Fruit fly (Drosophila melanogaster) whole organism, embryonic: Measurements from ENCODE around the gene Lst8.
A peak's percentile ranks its signal among the peaks of the same experiment; 100 is the strongest.

ENCODE experiments used
- Ada2b ChIP-seq: fragments of 200-800 bp; sonication (Bioruptor generic); IDR thresholded peaks from 2 replicates; pipeline ENCODE4 v1.3.6; 2022; ENCODE audit warnings: missing biosample characterization, missing genetic modification characterization
- B-H1 ChIP-seq: fragments of 200-800 bp; sonication (Bioruptor generic); IDR thresholded peaks from 3 replicates; pipeline ENCODE4 v1.3.6; 2022; ENCODE audit warnings: missing biosample characterization, missing genetic modification characterization
- CG10209 ChIP-seq: fragments of 200-800 bp; sonication (Bioruptor generic); optimal IDR thresholded peaks from 3 replicates; lab custom pipeline; 2017; ENCODE audit warnings: missing biosample characterization, mild to moderate bottlenecking, missing genetic modification characterization, missing genetic modification reagents
- CG13894 ChIP-seq: fragments of 200-800 bp; sonication (Bioruptor generic); optimal IDR thresholded peaks from 3 replicates; lab custom pipeline; 2018; ENCODE audit warnings: missing biosample characterization, mild to moderate bottlenecking, missing genetic modification characterization, moderate library complexity
- CG15269 ChIP-seq: fragments of 200-800 bp; sonication (Bioruptor generic); optimal IDR thresholded peaks from 2 replicates; lab custom pipeline; 2018; ENCODE audit warnings: missing biosample characterization, mild to moderate bottlenecking, missing genetic modification characterization, moderate library complexity
- CG1647 ChIP-seq: fragments of 200-800 bp; sonication (Bioruptor generic); optimal IDR thresholded peaks from 3 replicates; lab custom pipeline; 2016; ENCODE audit warnings: missing biosample characterization, missing genetic modification characterization
- CG17359 ChIP-seq: fragments of 200-800 bp; sonication (Bioruptor generic); optimal IDR thresholded peaks from 3 replicates; lab custom pipeline; 2018; ENCODE audit warnings: missing biosample characterization, mild to moderate bottlenecking, missing genetic modification characterization, moderate library complexity
- CG18599 ChIP-seq: fragments of 200-800 bp; sonication (Bioruptor generic); optimal IDR thresholded peaks from 3 replicates; lab custom pipeline; 2017; ENCODE audit warnings: missing biosample characterization, missing genetic modification characterization, mild to moderate bottlenecking, moderate library complexity, missing genetic modification reagents
- CG32767 ChIP-seq: fragments of 200-800 bp; sonication (Bioruptor generic); IDR thresholded peaks from 2 replicates; pipeline ENCODE4 v1.3.6; 2022; ENCODE audit warnings: missing biosample characterization, missing genetic modification characterization
- CG34422 ChIP-seq: fragments of 200-800 bp; sonication (Bioruptor generic); IDR thresholded peaks from 3 replicates; pipeline ENCODE4 v1.3.6; 2022; ENCODE audit warnings: missing biosample characterization, missing genetic modification characterization
- CG3726 ChIP-seq: fragments of 200-800 bp; sonication (Bioruptor generic); IDR thresholded peaks from 3 replicates; pipeline ENCODE4, ENCODE4 v1.3.6; 2022; ENCODE audit warnings: missing biosample characterization, missing genetic modification characterization
- CG4707 ChIP-seq: fragments of 200-800 bp; sonication (Bioruptor generic); optimal IDR thresholded peaks from 2 replicates; lab custom pipeline; 2018; ENCODE audit warnings: missing biosample characterization, mild to moderate bottlenecking, missing genetic modification characterization, moderate library complexity
- CG5953 ChIP-seq: fragments of 200-800 bp; sonication (Bioruptor generic); IDR thresholded peaks from 2 replicates; pipeline ENCODE4 v1.3.6; 2022; ENCODE audit warnings: missing biosample characterization, missing genetic modification characterization
- CG6175 ChIP-seq: fragments of 200-800 bp; sonication (Bioruptor generic); IDR thresholded peaks from 3 replicates; pipeline ENCODE4 v1.3.6; 2022; ENCODE audit warnings: missing biosample characterization, missing genetic modification characterization
- CG6254 ChIP-seq: fragments of 200-800 bp; sonication (Bioruptor generic); optimal IDR thresholded peaks from 3 replicates; lab custom pipeline; 2017; ENCODE audit warnings: mild to moderate bottlenecking, missing biosample characterization, missing genetic modification reagents, missing genetic modification characterization
- CG6272 ChIP-seq: fragments of 200-800 bp; sonication (Bioruptor generic); IDR thresholded peaks from 2 replicates; pipeline ENCODE4 v1.3.6; 2022; ENCODE audit warnings: missing biosample characterization, missing genetic modification characterization
- CG6683 ChIP-seq: fragments of 200-800 bp; sonication (Bioruptor generic); optimal IDR thresholded peaks from 2 replicates; lab custom pipeline; 2017; ENCODE audit warnings: missing biosample characterization, mild to moderate bottlenecking, missing genetic modification characterization, missing genetic modification reagents
- CG6791 ChIP-seq: fragments of 200-800 bp; sonication (Bioruptor generic); IDR thresholded peaks from 3 replicates; pipeline ENCODE4 v1.3.6; 2022; ENCODE audit warnings: missing biosample characterization, missing genetic modification characterization; ENCODE audit not compliant: partially characterized antibody
- CG6813 ChIP-seq: fragments of 200-800 bp; sonication (Bioruptor generic); optimal IDR thresholded peaks from 2 replicates; lab custom pipeline; 2017; ENCODE audit warnings: missing biosample characterization, missing genetic modification characterization, mild to moderate bottlenecking, moderate library complexity, missing genetic modification reagents
- CG7357 ChIP-seq: fragments of 200-800 bp; sonication (Bioruptor generic); IDR thresholded peaks from 3 replicates; pipeline ENCODE4 v1.3.6; 2022; ENCODE audit warnings: missing biosample characterization, missing genetic modification characterization
- CG7556 ChIP-seq: fragments of 200-800 bp; sonication (Bioruptor generic); optimal IDR thresholded peaks from 2 replicates; lab custom pipeline; 2017; ENCODE audit warnings: missing biosample characterization, mild to moderate bottlenecking, missing genetic modification characterization
- CG7928 ChIP-seq: fragments of 200-800 bp; sonication (Bioruptor generic); optimal IDR thresholded peaks from 2 replicates; lab custom pipeline; 2017; ENCODE audit warnings: missing biosample characterization, mild to moderate bottlenecking, missing genetic modification characterization
- CG8388 ChIP-seq: fragments of 200-800 bp; sonication (Bioruptor generic); optimal IDR thresholded peaks from 2 replicates; lab custom pipeline; 2019; ENCODE audit warnings: missing biosample characterization, mild to moderate bottlenecking, missing genetic modification characterization, moderate library complexity
- CG9215 ChIP-seq: fragments of 200-800 bp; sonication (Bioruptor generic); IDR thresholded peaks from 2 replicates; pipeline ENCODE4 v1.3.6; 2022; ENCODE audit warnings: missing biosample characterization, missing genetic modification characterization
- CTCF ChIP-seq: fragments of 200-800 bp; sonication (Bioruptor generic); optimal IDR thresholded peaks from 2 replicates; lab custom pipeline; 2017; ENCODE audit warnings: missing biosample characterization, mild to moderate bottlenecking, missing genetic modification characterization, moderate library complexity
- ERR ChIP-seq: fragments of 200-800 bp; sonication (Bioruptor generic); optimal IDR thresholded peaks from 2 replicates; lab custom pipeline; 2016; ENCODE audit warnings: missing biosample characterization, missing genetic modification characterization
- Ets97D ChIP-seq: fragments of 200-800 bp; sonication (Bioruptor generic); optimal IDR thresholded peaks from 3 replicates; lab custom pipeline; 2016; ENCODE audit warnings: missing biosample characterization, missing genetic modification characterization
- HLH3B ChIP-seq: fragments of 200-800 bp; sonication (Bioruptor generic); IDR thresholded peaks from 2 replicates; pipeline ENCODE4 v1.3.6; 2022; ENCODE audit warnings: missing biosample characterization, missing genetic modification characterization
- HLH4C ChIP-seq: fragments of 200-800 bp; sonication (Bioruptor generic); IDR thresholded peaks from 3 replicates; pipeline ENCODE4 v1.3.6; 2022; ENCODE audit warnings: missing biosample characterization, missing genetic modification characterization; ENCODE audit not compliant: partially characterized antibody
- Hand ChIP-seq: fragments of 200-800 bp; sonication (Bioruptor generic); optimal IDR thresholded peaks from 2 replicates; lab custom pipeline; 2017; ENCODE audit warnings: mild to moderate bottlenecking, missing biosample characterization, missing genetic modification reagents, missing genetic modification characterization
- MBD-R2 ChIP-seq: fragments of 200-800 bp; sonication (Bioruptor generic); IDR thresholded peaks from 2 replicates; pipeline ENCODE4 v1.3.6; 2022; ENCODE audit warnings: missing biosample characterization, missing genetic modification characterization
- Neu2 ChIP-seq: fragments of 200-800 bp; sonication (Bioruptor generic); optimal IDR thresholded peaks from 3 replicates; lab custom pipeline; 2016; ENCODE audit warnings: missing biosample characterization, missing genetic modification characterization, borderline replicate concordance
- Nf-YC ChIP-seq: fragments of 200-800 bp; optimal IDR thresholded peaks from 3 replicates; lab custom pipeline; 2019; ENCODE audit warnings: missing biosample characterization, mild to moderate bottlenecking, missing genetic modification characterization, moderate library complexity
- Ptx1 ChIP-seq: fragments of 200-800 bp; sonication (Bioruptor generic); IDR thresholded peaks from 2 replicates; pipeline ENCODE4 v1.3.6; 2022; ENCODE audit warnings: missing biosample characterization, missing genetic modification characterization
- Rfx ChIP-seq: fragments of 200-800 bp; sonication (Bioruptor generic); IDR thresholded peaks from 2 replicates; pipeline ENCODE4 v1.3.6; 2022; ENCODE audit warnings: missing biosample characterization, missing genetic modification characterization
- Rx ChIP-seq: fragments of 200-800 bp; sonication (Bioruptor generic); IDR thresholded peaks from 2 replicates; pipeline ENCODE4 v1.3.6; 2022; ENCODE audit warnings: missing biosample characterization, missing genetic modification characterization
- ara ChIP-seq: fragments of 200-800 bp; sonication (Bioruptor generic); IDR thresholded peaks from 2 replicates; pipeline ENCODE4 v1.3.6; 2022; ENCODE audit warnings: missing biosample characterization, missing genetic modification characterization
- cad ChIP-seq: fragments of >200 bp; optimal IDR thresholded peaks from 2 replicates; lab custom pipeline; 2017; ENCODE audit warnings: missing biosample characterization, missing genetic modification characterization
- cato ChIP-seq: fragments of 200-800 bp; sonication (Bioruptor generic); optimal IDR thresholded peaks from 2 replicates; lab custom pipeline; 2016; ENCODE audit warnings: missing biosample characterization, missing genetic modification characterization, borderline replicate concordance
- caup ChIP-seq: fragments of 200-800 bp; sonication (Bioruptor generic); optimal IDR thresholded peaks from 3 replicates; lab custom pipeline; 2017; ENCODE audit warnings: missing biosample characterization, mild to moderate bottlenecking, missing genetic modification characterization, moderate library complexity; ENCODE audit not compliant: severe bottlenecking
- eyg ChIP-seq: fragments of 200-800 bp; sonication (Bioruptor generic); optimal IDR thresholded peaks from 3 replicates; lab custom pipeline; 2016; ENCODE audit warnings: missing biosample characterization, missing genetic modification characterization
- fru ChIP-seq: fragments of >200 bp; optimal IDR thresholded peaks from 2 replicates; lab custom pipeline; 2017
- grn ChIP-seq: fragments of 200-800 bp; sonication (Bioruptor generic); optimal IDR thresholded peaks from 3 replicates; lab custom pipeline; 2017; ENCODE audit warnings: missing biosample characterization, missing genetic modification characterization
- kay ChIP-seq: fragments of 200-800 bp; sonication (Bioruptor generic); optimal IDR thresholded peaks from 2 replicates; lab custom pipeline; 2016; ENCODE audit warnings: missing biosample characterization, missing genetic modification characterization
- p53 ChIP-seq: fragments of 200-800 bp; sonication (Bioruptor generic); optimal IDR thresholded peaks from 2 replicates; lab custom pipeline; 2016; ENCODE audit warnings: missing biosample characterization, missing genetic modification characterization
- pros ChIP-seq: fragments of 200-800 bp; sonication (Bioruptor generic); optimal IDR thresholded peaks from 3 replicates; lab custom pipeline; 2019; ENCODE audit warnings: missing biosample characterization, mild to moderate bottlenecking, missing genetic modification characterization, moderate library complexity
- pzg ChIP-seq: fragments of 200-800 bp; sonication (Bioruptor generic); optimal IDR thresholded peaks from 3 replicates; lab custom pipeline; 2018; ENCODE audit warnings: missing biosample characterization, mild to moderate bottlenecking, missing genetic modification characterization, moderate library complexity
- sna ChIP-seq: fragments of 200-800 bp; sonication (Bioruptor generic); IDR thresholded peaks from 2 replicates; pipeline ENCODE4 v1.3.6; 2022; ENCODE audit warnings: missing biosample characterization, missing genetic modification characterization; ENCODE audit not compliant: partially characterized antibody
- sob ChIP-seq: fragments of 200-800 bp; sonication (Bioruptor generic); IDR thresholded peaks from 2 replicates; pipeline ENCODE4 v1.3.6; 2022; ENCODE audit warnings: missing biosample characterization, missing genetic modification characterization
- tup ChIP-seq: fragments of 200-800 bp; sonication (Bioruptor generic); optimal IDR thresholded peaks from 2 replicates; lab custom pipeline; 2016; ENCODE audit warnings: missing biosample characterization, mild to moderate bottlenecking, missing genetic modification characterization, moderate library complexity

Lst8 gene

DNA sequence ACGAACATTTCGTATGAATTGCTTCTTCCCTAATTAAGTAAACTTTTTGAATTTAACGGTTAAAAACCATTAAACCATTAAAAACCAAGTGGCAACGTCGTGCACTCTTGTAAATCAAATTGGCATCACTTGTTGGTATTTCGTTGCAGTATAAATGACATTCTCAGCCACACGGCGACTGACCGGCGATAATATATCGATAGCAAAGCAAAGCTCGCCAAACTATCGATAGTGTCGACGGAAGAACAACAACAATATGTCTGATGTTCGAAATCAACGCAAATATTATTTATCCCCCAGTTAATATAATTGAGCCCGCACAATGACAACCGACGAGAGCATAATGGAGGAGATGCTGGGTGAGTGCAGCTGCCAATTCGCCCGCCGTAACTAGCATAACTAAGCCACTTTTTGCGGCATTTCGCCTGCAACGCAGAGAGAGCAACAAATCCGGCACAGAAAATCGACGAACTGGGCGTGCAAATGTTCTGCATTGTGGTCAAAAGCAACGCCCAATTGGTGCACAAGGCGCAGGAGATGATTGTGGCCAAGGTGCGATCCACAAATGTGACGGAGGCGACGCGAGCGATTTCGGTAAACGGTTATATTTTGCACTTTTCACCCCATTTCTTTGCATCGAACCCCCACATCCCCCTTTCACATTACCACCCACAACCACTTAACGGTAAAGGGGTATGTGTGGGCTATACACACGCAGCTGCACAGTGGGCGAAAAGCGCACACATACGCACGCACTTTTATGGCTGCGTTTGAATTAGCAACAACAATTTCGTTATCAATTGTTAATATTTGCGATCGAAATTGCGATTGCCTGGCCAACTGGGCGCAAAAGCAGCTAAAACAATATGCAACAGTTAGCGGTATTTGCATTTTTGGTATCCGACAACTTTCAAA lies 4.7 kb downstream of the Lst8 start, which contains the start of gene Gga (continued):
- TF ChIP-seq MBD-R2 (GFP tag; lab: Robert Waterston, UW) (peak; percentile 56), pros (no peak), p53 (GFP tag; lab: Kevin White, UChicago) (no peak), CG6272 (GFP tag; lab: Robert Waterston, UW) (no peak), fru (no peak), CG7928 (GFP tag; lab: Kevin White, UChicago) (no peak), CG34422 (GFP tag; lab: Robert Waterston, UW) (peak; percentile 54; the same call in 1 of the 3 replicates), CG6813 (GFP tag; lab: Kevin White, UChicago) (no peak), grn (GFP tag; lab: Kevin White, UChicago) (peak; percentile 33), CG10209 (GFP tag; lab: Kevin White, UChicago) (no peak), HLH4C (GFP tag; lab: Robert Waterston, UW) (peak; percentile 84), CG7556 (GFP tag; lab: Kevin White, UChicago) (no peak), CG18599 (GFP tag; lab: Kevin White, UChicago) (no peak), cato (GFP tag; lab: Kevin White, UChicago) (no peak), sob (GFP tag; lab: Robert Waterston, UW) (no peak), caup (no peak), CG6254 (GFP tag; lab: Kevin White, UChicago) (no peak), Nf-YC (tag; lab: Kevin White, UChicago) (no peak), Ptx1 (GFP tag; lab: Robert Waterston, UW) (no peak), pzg (GFP tag; lab: Kevin White, UChicago) (peak; percentile 93), CG13894 (tag; lab: Kevin White, UChicago) (peak; percentile 10), B-H1 (no peak), cad (GFP tag; lab: Kevin White, UChicago) (no peak), CG9215 (no peak), CG32767 (GFP tag; lab: Robert Waterston, UW) (no peak), CG1647 (GFP tag; lab: Kevin White, UChicago) (no peak), CG5953 (GFP tag; lab: Robert Waterston, UW) (no peak), Hand (GFP tag; lab: Kevin White, UChicago) (no peak), CG6175 (GFP tag; lab: Robert Waterston, UW) (no peak), Rx (GFP tag; lab: Robert Waterston, UW) (no peak), sna (GFP tag; lab: Robert Waterston, UW) (peak; percentile 82), tup (GFP tag; lab: Kevin White, UChicago) (no peak), kay (no peak), CG7357 (GFP tag; lab: Robert Waterston, UW) (no peak), CG6791 (GFP tag; lab: Robert Waterston, UW) (peak; percentile 93), Ets97D (GFP tag; lab: Kevin White, UChicago) (peak; percentile 71), CG17359 (tag; lab: Kevin White, UChicago) (no peak), Neu2 (GFP tag; lab: Kevin White, UChicago) (no peak), CG6683 (GFP tag; lab: Kevin White, UChicago) (no peak), Rfx (GFP tag; lab: Robert Waterston, UW) (peak; percentile 38), CG15269 (no peak), ERR (GFP tag; lab: Kevin White, UChicago) (no peak), CG4707 (peak; percentile 56), CG8388 (GFP tag; lab: Kevin White, UChicago) (no peak), eyg (no peak), CTCF (GFP tag; lab: Kevin White, UChicago) (no peak), CG3726 (GFP tag; lab: Robert Waterston, UW) (no peak), HLH3B (no peak), Ada2b (GFP tag; lab: Robert Waterston, UW) (no peak), ara (GFP tag; lab: Robert Waterston, UW) (peak; percentile 30; the same call in 1 of the 2 replicates)
